Fruit fly (Drosophila melanogaster) whole organism, embryonic: ENCODE data around the gene CG7860.

ENCODE experiments used
- BEAF-32 ChIP-seq: fragments of 200-800 bp; sonication (Bioruptor generic); optimal IDR thresholded peaks from 3 replicates; lab custom pipeline; 2017; ENCODE audit warnings: missing biosample characterization, missing genetic modification characterization, mild to moderate bottlenecking, moderate library complexity, missing genetic modification reagents
- CG1647 ChIP-seq: fragments of 200-800 bp; sonication (Bioruptor generic); optimal IDR thresholded peaks from 3 replicates; lab custom pipeline; 2016; ENCODE audit warnings: missing biosample characterization, missing genetic modification characterization
- CG17328 ChIP-seq: fragments of 200-800 bp; sonication (Bioruptor generic); IDR thresholded peaks from 2 replicates; pipeline ENCODE4 v1.3.6; 2022; ENCODE audit warnings: missing biosample characterization, missing genetic modification characterization
- CG33557 ChIP-seq: fragments of 200-800 bp; sonication (Bioruptor generic); optimal IDR thresholded peaks from 2 replicates; lab custom pipeline; 2019; ENCODE audit warnings: missing biosample characterization, mild to moderate bottlenecking, missing genetic modification characterization, moderate library complexity
- CrebB ChIP-seq: fragments of 200-800 bp; sonication (Bioruptor generic); optimal IDR thresholded peaks from 3 replicates; lab custom pipeline; 2018; ENCODE audit warnings: missing biosample characterization, mild to moderate bottlenecking, missing genetic modification characterization
- Myb ChIP-seq: fragments of 200-800 bp; sonication (Bioruptor generic); optimal IDR thresholded peaks from 2 replicates; lab custom pipeline; 2016; ENCODE audit warnings: missing biosample characterization, missing genetic modification characterization
- Ptx1 ChIP-seq: fragments of 200-800 bp; sonication (Bioruptor generic); IDR thresholded peaks from 2 replicates; pipeline ENCODE4 v1.3.6; 2022; ENCODE audit warnings: missing biosample characterization, missing genetic modification characterization
- Sry-β ChIP-seq: fragments of 200-800 bp; sonication (Bioruptor generic); optimal IDR thresholded peaks from 2 replicates; lab custom pipeline; 2018; ENCODE audit warnings: missing biosample characterization, mild to moderate bottlenecking, missing genetic modification characterization, moderate library complexity
- fd102C ChIP-seq: fragments of 200-800 bp; sonication (Bioruptor generic); optimal IDR thresholded peaks from 2 replicates; lab custom pipeline; 2018; ENCODE audit warnings: missing biosample characterization, mild to moderate bottlenecking, missing genetic modification characterization, moderate library complexity
- h ChIP-seq: fragments of >200 bp; optimal IDR thresholded peaks from 2 replicates; lab custom pipeline; 2017
- maf-S ChIP-seq: fragments of 200-800 bp; sonication (Bioruptor generic); optimal IDR thresholded peaks from 2 replicates; lab custom pipeline; 2016; ENCODE audit warnings: missing biosample characterization, missing genetic modification characterization
- nmo ChIP-seq: fragments of 200-800 bp; sonication (Bioruptor generic); optimal IDR thresholded peaks from 2 replicates; lab custom pipeline; 2018; ENCODE audit warnings: missing biosample characterization, mild to moderate bottlenecking, missing genetic modification characterization, moderate library complexity
- ranshi ChIP-seq: fragments of 200-800 bp; sonication (Bioruptor generic); IDR thresholded peaks from 2 replicates; pipeline ENCODE4 v1.3.6; 2022; ENCODE audit warnings: missing biosample characterization, missing genetic modification characterization

dm6 chrX:15615426-15615825 is 46.6 kb downstream of the CG7860 start:
- TF ChIP-seq Myb (GFP tag; lab: Kevin White, UChicago) (no peak), nmo (GFP tag; lab: Kevin White, UChicago) (peak; percentile 72), fd102C (no peak), CG17328 (GFP tag; lab: Robert Waterston, UW) (peak; percentile 61; the same call in 1 of the 2 replicates), CrebB (no peak), h (no peak), BEAF-32 (GFP tag; lab: Kevin White, UChicago) (no peak), ranshi (GFP tag; lab: Robert Waterston, UW) (peak; percentile 38; the same call in 1 of the 2 replicates), CG33557 (peak; percentile 15), Sry-β (no peak), maf-S (GFP tag; lab: Kevin White, UChicago) (peak; percentile 18), Ptx1 (peak; percentile 63), CG1647 (GFP tag; lab: Kevin White, UChicago) (no peak)
